Fruit fly (Drosophila melanogaster) whole organism, embryonic: ENCODE measurements around the gene CG5808.
A peak's percentile ranks its signal among the peaks of the same experiment; 100 is the strongest.

ENCODE experiments used
- Aef1 ChIP-seq: fragments of 200-800 bp; sonication (Bioruptor generic); IDR thresholded peaks from 3 replicates; pipeline ENCODE4 v1.3.6; 2022; ENCODE audit warnings: missing biosample characterization, missing genetic modification characterization
- BEAF-32 ChIP-seq: fragments of 200-800 bp; sonication (Bioruptor generic); optimal IDR thresholded peaks from 3 replicates; lab custom pipeline; 2017; ENCODE audit warnings: missing biosample characterization, missing genetic modification characterization, mild to moderate bottlenecking, moderate library complexity, missing genetic modification reagents
- CG10321 ChIP-seq: fragments of 200-800 bp; sonication (Bioruptor generic); IDR thresholded peaks from 2 replicates; pipeline ENCODE4 v1.3.6; 2022; ENCODE audit warnings: missing biosample characterization, missing genetic modification characterization
- CG10462 ChIP-seq: fragments of 200-800 bp; sonication (Bioruptor generic); optimal IDR thresholded peaks from 2 replicates; lab custom pipeline; 2016; ENCODE audit warnings: missing biosample characterization, missing genetic modification characterization
- CG10979 ChIP-seq: fragments of 200-800 bp; sonication (Bioruptor generic); optimal IDR thresholded peaks from 2 replicates; lab custom pipeline; 2018; ENCODE audit warnings: missing biosample characterization, mild to moderate bottlenecking, missing genetic modification characterization, moderate library complexity
- CG11560 ChIP-seq: fragments of 200-800 bp; sonication (Bioruptor generic); IDR thresholded peaks from 3 replicates; pipeline ENCODE4 v1.3.6; 2022; ENCODE audit warnings: missing biosample characterization, missing genetic modification characterization
- CG12391 ChIP-seq: fragments of 200-800 bp; sonication (Bioruptor generic); optimal IDR thresholded peaks from 3 replicates; lab custom pipeline; 2018; ENCODE audit warnings: missing biosample characterization, mild to moderate bottlenecking, missing genetic modification characterization, moderate library complexity
- CG12659 ChIP-seq: fragments of 200-800 bp; sonication (Bioruptor generic); optimal IDR thresholded peaks from 3 replicates; lab custom pipeline; 2017; ENCODE audit warnings: mild to moderate bottlenecking, missing biosample characterization, missing genetic modification reagents, missing genetic modification characterization
- CG12942 ChIP-seq: fragments of 200-800 bp; sonication (Bioruptor generic); optimal IDR thresholded peaks from 3 replicates; lab custom pipeline; 2016; ENCODE audit warnings: missing biosample characterization, missing genetic modification characterization
- CG15269 ChIP-seq: fragments of 200-800 bp; sonication (Bioruptor generic); optimal IDR thresholded peaks from 2 replicates; lab custom pipeline; 2018; ENCODE audit warnings: missing biosample characterization, mild to moderate bottlenecking, missing genetic modification characterization, moderate library complexity
- CG17186 ChIP-seq: fragments of 200-800 bp; sonication (Bioruptor generic); optimal IDR thresholded peaks from 3 replicates; lab custom pipeline; 2017; ENCODE audit warnings: missing biosample characterization, missing genetic modification reagents, missing genetic modification characterization
- CG2120 ChIP-seq: fragments of 200-800 bp; sonication (Bioruptor generic); optimal IDR thresholded peaks from 3 replicates; lab custom pipeline; 2016; ENCODE audit warnings: missing biosample characterization, missing genetic modification characterization
- CG2875 ChIP-seq: fragments of 200-800 bp; sonication (Bioruptor generic); optimal IDR thresholded peaks from 2 replicates; lab custom pipeline; 2017; ENCODE audit warnings: missing biosample characterization, mild to moderate bottlenecking, missing genetic modification characterization, missing genetic modification reagents
- CG30403 ChIP-seq: fragments of 200-800 bp; sonication (Bioruptor generic); optimal IDR thresholded peaks from 3 replicates; lab custom pipeline; 2016; ENCODE audit warnings: missing biosample characterization, missing genetic modification characterization
- CG34376 ChIP-seq: fragments of 200-800 bp; sonication (Bioruptor generic); optimal IDR thresholded peaks from 2 replicates; lab custom pipeline; 2018; ENCODE audit warnings: missing biosample characterization, mild to moderate bottlenecking, missing genetic modification characterization
- CG4820 ChIP-seq: fragments of 200-800 bp; sonication (Bioruptor generic); optimal IDR thresholded peaks from 3 replicates; lab custom pipeline; 2016; ENCODE audit warnings: missing biosample characterization, missing genetic modification characterization
- CG4854 ChIP-seq: fragments of 200-800 bp; sonication (Bioruptor generic); optimal IDR thresholded peaks from 2 replicates; lab custom pipeline; 2016; ENCODE audit warnings: missing biosample characterization, missing genetic modification characterization, inconsistent platforms
- CG6175 ChIP-seq: fragments of 200-800 bp; sonication (Bioruptor generic); IDR thresholded peaks from 3 replicates; pipeline ENCODE4 v1.3.6; 2022; ENCODE audit warnings: missing biosample characterization, missing genetic modification characterization
- CG8290 ChIP-seq, 3 experiments: fragments of 200-800 bp; sonication (Bioruptor generic); optimal IDR thresholded peaks; 2 replicates each; lab custom pipeline; 2016 to 2019; ENCODE audit warnings: missing biosample characterization in 3 of 3, missing genetic modification characterization in 3 of 3, mild to moderate bottlenecking in 2 of 3, moderate library complexity in 1 of 3
- CG8359 ChIP-seq: fragments of 200-800 bp; sonication (Bioruptor generic); optimal IDR thresholded peaks from 2 replicates; lab custom pipeline; 2017; ENCODE audit warnings: missing biosample characterization, mild to moderate bottlenecking, missing genetic modification characterization, borderline replicate concordance
- CG8924 ChIP-seq: fragments of 200-800 bp; optimal IDR thresholded peaks from 3 replicates; lab custom pipeline; 2019; ENCODE audit warnings: missing biosample characterization, mild to moderate bottlenecking, missing genetic modification characterization, moderate library complexity
- CG9437 ChIP-seq: fragments of 200-800 bp; sonication (Bioruptor generic); optimal IDR thresholded peaks from 2 replicates; lab custom pipeline; 2018; ENCODE audit warnings: missing biosample characterization, mild to moderate bottlenecking, missing genetic modification characterization
- D19B ChIP-seq: fragments of 200-800 bp; sonication (Bioruptor generic); optimal IDR thresholded peaks from 2 replicates; lab custom pipeline; 2017; ENCODE audit warnings: missing biosample characterization, mild to moderate bottlenecking, missing genetic modification characterization
- HLH3B ChIP-seq: fragments of 200-800 bp; sonication (Bioruptor generic); IDR thresholded peaks from 2 replicates; pipeline ENCODE4 v1.3.6; 2022; ENCODE audit warnings: missing biosample characterization, missing genetic modification characterization
- Hr78 ChIP-seq, 2 experiments: fragments of 200-800 bp in 1 of 2; fragments of >200 bp in 1 of 2; sonication (Bioruptor generic) in 1 of 2; optimal IDR thresholded peaks; 2 replicates each; lab custom pipeline; 2017 to 2019; ENCODE audit warnings: missing biosample characterization in 2 of 2, missing genetic modification characterization in 2 of 2, mild to moderate bottlenecking in 1 of 2, moderate library complexity in 1 of 2
- Max ChIP-seq: fragments of 200-800 bp; sonication (Bioruptor generic); optimal IDR thresholded peaks from 2 replicates; lab custom pipeline; 2016; ENCODE audit warnings: missing biosample characterization, mild to moderate bottlenecking, missing genetic modification characterization
- NfI ChIP-seq: fragments of 200-800 bp; sonication (Bioruptor generic); optimal IDR thresholded peaks from 3 replicates; lab custom pipeline; 2018; ENCODE audit warnings: missing biosample characterization, mild to moderate bottlenecking, missing genetic modification characterization, moderate library complexity
- Poxn ChIP-seq: fragments of 200-800 bp; sonication (Bioruptor generic); IDR thresholded peaks from 2 replicates; pipeline ENCODE4 v1.3.6; 2022; ENCODE audit warnings: missing biosample characterization, missing genetic modification characterization
- Ptx1 ChIP-seq: fragments of 200-800 bp; sonication (Bioruptor generic); IDR thresholded peaks from 2 replicates; pipeline ENCODE4 v1.3.6; 2022; ENCODE audit warnings: missing biosample characterization, missing genetic modification characterization
- Side ChIP-seq: fragments of 200-800 bp; sonication (Bioruptor generic); optimal IDR thresholded peaks from 2 replicates; lab custom pipeline; 2016; ENCODE audit warnings: missing biosample characterization, missing genetic modification characterization
- Tbp ChIP-seq: fragments of >200 bp; optimal IDR thresholded peaks from 2 replicates; lab custom pipeline; 2018; ENCODE audit warnings: missing biosample characterization, missing genetic modification characterization
- amos ChIP-seq: fragments of 200-800 bp; sonication (Bioruptor generic); IDR thresholded peaks from 2 replicates; pipeline ENCODE4 v1.3.6; 2022; ENCODE audit warnings: missing biosample characterization, missing genetic modification characterization; ENCODE audit not compliant: partially characterized antibody
- bab2 ChIP-seq: fragments of 200-800 bp; sonication (Bioruptor generic); optimal IDR thresholded peaks from 2 replicates; lab custom pipeline; 2016; ENCODE audit warnings: missing biosample characterization, missing genetic modification characterization
- bsh ChIP-seq, 2 experiments: fragments of 200-800 bp; sonication (Bioruptor generic); optimal IDR thresholded peaks; 2 replicates each; lab custom pipeline; 2017 to 2018; ENCODE audit warnings: mild to moderate bottlenecking in 2 of 2, missing biosample characterization in 2 of 2, missing genetic modification characterization in 2 of 2, moderate library complexity in 1 of 2
- cato ChIP-seq: fragments of 200-800 bp; sonication (Bioruptor generic); optimal IDR thresholded peaks from 2 replicates; lab custom pipeline; 2016; ENCODE audit warnings: missing biosample characterization, missing genetic modification characterization, borderline replicate concordance
- dm ChIP-seq: fragments of 200-800 bp; sonication (Bioruptor generic); optimal IDR thresholded peaks from 3 replicates; lab custom pipeline; 2016; ENCODE audit warnings: missing biosample characterization, missing genetic modification characterization
- gce ChIP-seq: fragments of 200-800 bp; sonication (Bioruptor generic); IDR thresholded peaks from 3 replicates; pipeline ENCODE4 v1.3.6; 2022; ENCODE audit warnings: missing biosample characterization, missing genetic modification characterization
- hkb ChIP-seq, 2 experiments: fragments of 200-800 bp in 1 of 2; fragments of >200 bp in 1 of 2; sonication (Bioruptor generic) in 1 of 2; IDR thresholded peaks in 1 of 2; optimal IDR thresholded peaks in 1 of 2; 2 replicates each; pipeline versions ENCODE4 v1.3.6 to Lab custom; 2017 to 2022; ENCODE audit warnings: missing biosample characterization in 1 of 2, missing genetic modification characterization in 1 of 2
- ind ChIP-seq: fragments of 200-800 bp; sonication (Bioruptor generic); optimal IDR thresholded peaks from 3 replicates; lab custom pipeline; 2016; ENCODE audit warnings: missing biosample characterization, missing genetic modification characterization
- insv ChIP-seq, 2 experiments: fragments of 200-800 bp; sonication (Bioruptor generic); optimal IDR thresholded peaks; 3 replicates each; lab custom pipeline; 2016 to 2018; ENCODE audit warnings: missing biosample characterization in 2 of 2, missing genetic modification characterization in 2 of 2
- jumu ChIP-seq: fragments of 200-800 bp; sonication (Bioruptor generic); optimal IDR thresholded peaks from 3 replicates; lab custom pipeline; 2016; ENCODE audit warnings: missing biosample characterization, missing genetic modification characterization
- knrl ChIP-seq: fragments of 200-800 bp; sonication (Bioruptor generic); IDR thresholded peaks from 3 replicates; pipeline ENCODE4 v1.3.6; 2022; ENCODE audit warnings: missing biosample characterization, missing genetic modification characterization; ENCODE audit not compliant: partially characterized antibody
- nau ChIP-seq: fragments of 200-800 bp; sonication (Bioruptor generic); optimal IDR thresholded peaks from 3 replicates; lab custom pipeline; 2017; ENCODE audit warnings: missing biosample characterization, mild to moderate bottlenecking, missing genetic modification characterization, missing genetic modification reagents
- org-1 ChIP-seq: fragments of 200-800 bp; sonication (Bioruptor generic); optimal IDR thresholded peaks from 2 replicates; lab custom pipeline; 2017; ENCODE audit warnings: missing biosample characterization, missing genetic modification characterization
- pfk ChIP-seq: fragments of 200-800 bp; sonication (Bioruptor generic); optimal IDR thresholded peaks from 2 replicates; lab custom pipeline; 2018; ENCODE audit warnings: missing biosample characterization, mild to moderate bottlenecking, missing genetic modification characterization, moderate library complexity
- pros ChIP-seq: fragments of 200-800 bp; sonication (Bioruptor generic); optimal IDR thresholded peaks from 3 replicates; lab custom pipeline; 2019; ENCODE audit warnings: missing biosample characterization, mild to moderate bottlenecking, missing genetic modification characterization, moderate library complexity
- sisA ChIP-seq: fragments of 200-800 bp; sonication (Bioruptor generic); IDR thresholded peaks from 2 replicates; pipeline ENCODE4 v1.3.6; 2022; ENCODE audit warnings: missing biosample characterization, missing genetic modification characterization
- tll ChIP-seq, 2 experiments: fragments of 200-800 bp in 1 of 2; fragments of >200 bp in 1 of 2; sonication (Bioruptor generic) in 1 of 2; optimal IDR thresholded peaks; 2 replicates each; lab custom pipeline; 2017 to 2019; ENCODE audit warnings: missing biosample characterization in 2 of 2, missing genetic modification characterization in 2 of 2, mild to moderate bottlenecking in 1 of 2, moderate library complexity in 1 of 2
- ttk ChIP-seq: fragments of 200-800 bp; sonication (Bioruptor generic); IDR thresholded peaks from 2 replicates; pipeline ENCODE4 v2.1.2; 2022; ENCODE audit warnings: missing biosample characterization, missing genetic modification characterization

The CG5808 gene

dm6 chr3R:24850420-24850819 lies 33.6 kb upstream of the CG5808 start, which contains the start of gene CG7006 (continued):
- peak; percentile 65 for TF ChIP-seq CG4854
- TF ChIP-seq CG10462 (GFP tag; lab: Kevin White, UChicago) = no peak
- TF ChIP-seq CG12659 (GFP tag; lab: Kevin White, UChicago) = peak; percentile 82
- TF ChIP-seq HLH3B (GFP tag; lab: Robert Waterston, UW) = peak; percentile 65
- no peak for TF ChIP-seq hkb (optimal IDR thresholded peaks at IDR 0.05; lab: Kevin White, UChicago)
- TF ChIP-seq hkb (GFP tag; IDR thresholded peaks at IDR 0.05; lab: Robert Waterston, UW) = peak; percentile 43; the same call in 1 of the 2 replicates
- peak; percentile 51; the same call in 1 of the 2 replicates for TF ChIP-seq sisA (GFP tag; lab: Robert Waterston, UW)
- TF ChIP-seq CG2875 (GFP tag; lab: Kevin White, UChicago) = no peak
- TF ChIP-seq pfk (GFP tag; lab: Kevin White, UChicago) = no peak
- TF ChIP-seq insv (GFP tag; optimal IDR thresholded peaks at IDR 0.05; lab: Kevin White, UChicago) = peak in 1 of 2 experiments; percentile 13
- TF ChIP-seq jumu = peak; percentile 74
- TF ChIP-seq CG10979 (tag; lab: Kevin White, UChicago) = peak; percentile 16
- peak; percentile 80 for TF ChIP-seq CG30403
- peak; percentile 77 for TF ChIP-seq NfI
- TF ChIP-seq CG2120 (GFP tag; lab: Kevin White, UChicago) = peak; percentile 94
- TF ChIP-seq CG9437 (GFP tag; lab: Kevin White, UChicago) = peak; percentile 26
- TF ChIP-seq Hr78 (GFP tag; optimal IDR thresholded peaks at IDR 0.05; lab: Kevin White, UChicago) = no peak
- TF ChIP-seq CG10321 = no peak
- TF ChIP-seq CG8924 = no peak
- TF ChIP-seq CG15269 (tag; lab: Kevin White, UChicago) = no peak
- no peak for TF ChIP-seq D19B
- TF ChIP-seq BEAF-32 = peak; percentile 84
- peak; percentile 78 for TF ChIP-seq ind (GFP tag; lab: Kevin White, UChicago)
- no peak for TF ChIP-seq Poxn (GFP tag; lab: Robert Waterston, UW)
- peak; percentile 88 for TF ChIP-seq Max (GFP tag; lab: Kevin White, UChicago)
- TF ChIP-seq cato (GFP tag; lab: Kevin White, UChicago) = peak; percentile 43
- TF ChIP-seq CG12391 (tag; lab: Kevin White, UChicago) = peak; percentile 55
- TF ChIP-seq CG8290 (GFP tag; optimal IDR thresholded peaks at IDR 0.05; lab: Kevin White, UChicago) = peak; percentile 70
- no peak for TF ChIP-seq CG8290 (tag; optimal IDR thresholded peaks at IDR 0.05; lab: Kevin White, UChicago)
- no peak for TF ChIP-seq bsh (GFP tag; optimal IDR thresholded peaks at IDR 0.05; lab: Kevin White, UChicago)
- TF ChIP-seq CG4820 = peak; percentile 54
- TF ChIP-seq CG12942 (GFP tag; lab: Kevin White, UChicago) = peak; percentile 78
- TF ChIP-seq Aef1 (GFP tag; lab: Robert Waterston, UW) = peak; percentile 36; the same call in 1 of the 3 replicates
- no peak for TF ChIP-seq tll (GFP tag; optimal IDR thresholded peaks at IDR 0.05; lab: Kevin White, UChicago)
- TF ChIP-seq CG17186 (GFP tag; lab: Kevin White, UChicago) = peak; percentile 52
- TF ChIP-seq Side (GFP tag; lab: Kevin White, UChicago) = peak; percentile 69
- TF ChIP-seq knrl (GFP tag; lab: Robert Waterston, UW) = peak; percentile 78
- TF ChIP-seq CG11560 (tag; lab: Robert Waterston, UW) = peak; percentile 60; the same call in 2 of the 3 replicates
- no peak for TF ChIP-seq org-1 (GFP tag; lab: Kevin White, UChicago)
- peak; percentile 80 for TF ChIP-seq bab2 (GFP tag; lab: Kevin White, UChicago)
- peak; percentile 44; the same call in 1 of the 3 replicates for TF ChIP-seq CG6175 (GFP tag; lab: Robert Waterston, UW)
- TF ChIP-seq gce (GFP tag; lab: Robert Waterston, UW) = no peak
- peak; percentile 85 for TF ChIP-seq amos (GFP tag; lab: Robert Waterston, UW)
- TF ChIP-seq dm = peak; percentile 94
- no peak for TF ChIP-seq pros (GFP tag; lab: Kevin White, UChicago)
- no peak for TF ChIP-seq Tbp
- TF ChIP-seq nau (GFP tag; lab: Kevin White, UChicago) = no peak
- peak; percentile 33 for TF ChIP-seq CG34376 (GFP tag; lab: Kevin White, UChicago)
- TF ChIP-seq CG8359 (GFP tag; lab: Kevin White, UChicago) = no peak
- TF ChIP-seq ttk (GFP tag; lab: Robert Waterston, UW) = peak; percentile 52
- TF ChIP-seq Ptx1 (GFP tag; lab: Robert Waterston, UW) = peak; percentile 64
